Worm (Caenorhabditis elegans): ENCODE measurements around the gene hoe-1.
A peak's percentile ranks its signal among the peaks of the same experiment; 100 is the strongest.

The hoe-1 gene

ce11 chrIV:4715785-4716184, 28.3 kb downstream of the hoe-1 start, which contains the start of gene miro-1:
TSS of gene miro-1 (minus strand) at chrIV:4715807.
- peak; percentile 85 for TF ChIP-seq lin-38 (GFP tag; IDR thresholded peaks at IDR 0.05)

ce11 chrIV:4712376-4712775, 31.7 kb downstream of the hoe-1 start, which contains the start of gene yars-2:
TSS of gene yars-2 (minus strand) at chrIV:4712624.
- TF ChIP-seq rbr-2 (tag; optimal IDR thresholded peaks at IDR 0.05) (peak; percentile 25), egl-27 (tag; optimal IDR thresholded peaks at IDR 0.05) (no peak), ceh-62 (tag; optimal IDR thresholded peaks at IDR 0.05) (no peak), mxl-3 (GFP tag; optimal IDR thresholded peaks at IDR 0.05) (no peak), duxl-1 (tag; optimal IDR thresholded peaks at IDR 0.05; ENCODE audit: poor library complexity) (no peak), R02D3.7 (tag; optimal IDR thresholded peaks at IDR 0.05) (no peak), fos-1 (tag; optimal IDR thresholded peaks at IDR 0.05) (no peak), ces-1 (GFP tag; optimal IDR thresholded peaks at IDR 0.05) (no peak), D1046.2 (GFP tag; IDR thresholded peaks at IDR 0.05) (no peak), ceh-28 (tag; optimal IDR thresholded peaks at IDR 0.05) (no peak), ztf-11 (tag; optimal IDR thresholded peaks at IDR 0.05) (no peak), lir-3 (tag; optimal IDR thresholded peaks at IDR 0.05) (no peak), Y75B8A.6 (GFP tag; IDR thresholded peaks at IDR 0.05) (no peak), tra-1 (GFP tag; IDR thresholded peaks at IDR 0.05) (no peak), hif-1 (tag; optimal IDR thresholded peaks at IDR 0.05) (peak in 1 of 2 experiments; percentile 76), zfp-2 (tag; optimal IDR thresholded peaks at IDR 0.05) (no peak), madf-9 (GFP tag; conservative IDR thresholded peaks at IDR 0.05) (no peak), nhr-6 (tag; optimal IDR thresholded peaks at IDR 0.05) (no peak), skn-1 (tag; optimal IDR thresholded peaks at IDR 0.05) (no peak), nhr-28 (tag; optimal IDR thresholded peaks at IDR 0.05) (no peak), ctbp-1 (GFP tag; IDR thresholded peaks at IDR 0.05) (no peak), arid-1 (GFP tag; conservative IDR thresholded peaks at IDR 0.05) (no peak), lsy-2 (tag; optimal IDR thresholded peaks at IDR 0.05) (peak in 1 of 2 experiments; percentile 67), fkh-10 (GFP tag; optimal IDR thresholded peaks at IDR 0.05) (no peak), F37D6.2 (tag; optimal IDR thresholded peaks at IDR 0.05) (no peak), dpl-1 (GFP tag; optimal IDR thresholded peaks at IDR 0.05) (no peak), dve-1 (tag; optimal IDR thresholded peaks at IDR 0.05; ENCODE audit: insufficient read depth) (peak; percentile 17), mdt-29 (GFP tag; IDR thresholded peaks at IDR 0.05) (no peak), dmd-8 (GFP tag; IDR thresholded peaks at IDR 0.05) (no peak), unc-39 (tag; optimal IDR thresholded peaks at IDR 0.05) (no peak), ceh-44 (GFP tag; IDR thresholded peaks at IDR 0.05) (no peak), nhr-25 (tag; optimal IDR thresholded peaks at IDR 0.05; ENCODE audit: borderline replicate concordance, insufficient read depth) (no peak), hmg-1.1 (GFP tag; IDR thresholded peaks at IDR 0.05) (no peak), lin-15B (tag; optimal IDR thresholded peaks at IDR 0.05) (no peak), Y5F2A.4 (GFP tag; optimal IDR thresholded peaks at IDR 0.05) (no peak), unc-130 (GFP tag; optimal IDR thresholded peaks at IDR 0.05) (peak; percentile 86), hlh-30 (tag; optimal IDR thresholded peaks at IDR 0.05; ENCODE audit: insufficient read depth) (no peak), ceh-32 (tag; optimal IDR thresholded peaks at IDR 0.05; ENCODE audit: poor library complexity) (no peak), attf-4 (tag; optimal IDR thresholded peaks at IDR 0.05) (no peak), dmd-9 (GFP tag; IDR thresholded peaks at IDR 0.05) (no peak), sdz-12 (GFP tag; optimal IDR thresholded peaks at IDR 0.05) (no peak), jun-1 (tag; optimal IDR thresholded peaks at IDR 0.05) (no peak), mes-2 (tag; optimal IDR thresholded peaks at IDR 0.05; ENCODE audit: poor library complexity, severe bottlenecking) (peak; percentile 92), unc-62 (GFP tag; optimal IDR thresholded peaks at IDR 0.05 in 1 of 2) (peak in 1 of 2 experiments; percentile 91), unc-62 (tag; optimal IDR thresholded peaks at IDR 0.05) (no peak), vab-7 (GFP tag; IDR thresholded peaks at IDR 0.05) (no peak), zip-2 (tag; optimal IDR thresholded peaks at IDR 0.05) (no peak), lin-38 (GFP tag; IDR thresholded peaks at IDR 0.05) (peak; percentile 54), tag-97 (GFP tag; IDR thresholded peaks at IDR 0.05) (no peak)
